Worm (Caenorhabditis elegans) whole organism, young adult: ENCODE results near the gene Y116A8C.23.

ENCODE experiments used
- B0261.1 ChIP-seq: sonication (generic microtip); optimal IDR thresholded peaks from 2 replicates; lab custom pipeline; 2016; ENCODE audit warnings: mild to moderate bottlenecking, missing genetic modification characterization, moderate library complexity, missing compliant biosample characterization
- B0336.3 ChIP-seq: fragments of 200-800 bp; sonication (Bioruptor generic); IDR thresholded peaks from 2 replicates; pipeline ENCODE4 v1.3.6; 2022; ENCODE audit warnings: missing genetic modification characterization, missing compliant biosample characterization
- D2030.7 ChIP-seq: fragments of 200-800 bp; sonication (Bioruptor generic); IDR thresholded peaks from 2 replicates; pipeline ENCODE4 v1.3.6; 2022; ENCODE audit warnings: missing genetic modification reagents, missing genetic modification characterization, missing compliant biosample characterization
- F10E7.11 ChIP-seq: sonication (generic microtip); optimal IDR thresholded peaks from 2 replicates; lab custom pipeline; 2017; ENCODE audit warnings: mild to moderate bottlenecking, missing genetic modification characterization, moderate library complexity, missing compliant biosample characterization
- F22D6.2 ChIP-seq: sonication (generic microtip); optimal IDR thresholded peaks from 2 replicates; lab custom pipeline; 2016; ENCODE audit warnings: mild to moderate bottlenecking, missing genetic modification characterization, missing compliant biosample characterization
- F57A8.1 ChIP-seq: fragments of 200-800 bp; sonication (Bioruptor generic); optimal IDR thresholded peaks from 2 replicates; lab custom pipeline; 2018; ENCODE audit warnings: mild to moderate bottlenecking, missing genetic modification characterization, moderate library complexity, missing compliant biosample characterization
- Y53F4B.3 ChIP-seq: fragments of 200-800 bp; sonication (Bioruptor generic); IDR thresholded peaks from 2 replicates; pipeline ENCODE4 v1.3.6; 2022; ENCODE audit warnings: missing genetic modification reagents, missing genetic modification characterization, missing compliant biosample characterization
- Y95B8A.8 ChIP-seq: fragments of 200-800 bp; sonication (Bioruptor generic); IDR thresholded peaks from 2 replicates; pipeline ENCODE4 v1.3.6; 2022; ENCODE audit warnings: missing genetic modification reagents, missing genetic modification characterization, missing compliant biosample characterization
- akir-1 ChIP-seq: fragments of 200-800 bp; sonication (Bioruptor generic); optimal IDR thresholded peaks from 2 replicates; lab custom pipeline; 2018; ENCODE audit warnings: mild to moderate bottlenecking, missing genetic modification characterization, moderate library complexity, missing compliant biosample characterization
- athp-1 ChIP-seq: sonication (generic microtip); optimal IDR thresholded peaks from 2 replicates; lab custom pipeline; 2017; ENCODE audit warnings: mild to moderate bottlenecking, missing genetic modification characterization, missing compliant biosample characterization
- attf-3 ChIP-seq: fragments of 200-800 bp; sonication (Bioruptor generic); conservative IDR thresholded peaks from 2 replicates; pipeline ENCODE4 v1.3.6; 2022; ENCODE audit warnings: missing genetic modification reagents, missing genetic modification characterization, missing compliant biosample characterization
- attf-6 ChIP-seq: fragments of 200-800 bp; sonication (Bioruptor generic); IDR thresholded peaks from 2 replicates; pipeline ENCODE4 v1.3.6; 2022; ENCODE audit warnings: missing genetic modification reagents, missing genetic modification characterization, missing compliant biosample characterization
- ccch-3 ChIP-seq: fragments of 200-800 bp; sonication (Bioruptor generic); optimal IDR thresholded peaks from 2 replicates; lab custom pipeline; 2018; ENCODE audit warnings: mild to moderate bottlenecking, missing genetic modification characterization, missing compliant biosample characterization
- cebp-1 ChIP-seq, 2 experiments: fragments of 200-800 bp in 1 of 2; sonication (Bioruptor generic) in 1 of 2; sonication (generic microtip) in 1 of 2; IDR thresholded peaks in 1 of 2; optimal IDR thresholded peaks in 1 of 2; 2 replicates each; pipeline versions ENCODE4 v1.3.6 to Lab custom; 2017 to 2022; ENCODE audit warnings: missing compliant biosample characterization in 2 of 2, missing genetic modification characterization in 2 of 2, mild to moderate bottlenecking in 1 of 2, missing genetic modification reagents in 1 of 2, moderate library complexity in 1 of 2
- ceh-100 ChIP-seq: fragments of 200-800 bp; sonication (Bioruptor generic); IDR thresholded peaks from 2 replicates; pipeline ENCODE4 v1.3.6; 2022; ENCODE audit warnings: missing genetic modification reagents, missing genetic modification characterization, missing compliant biosample characterization
- ceh-58 ChIP-seq: fragments of 200-800 bp; sonication (Bioruptor generic); IDR thresholded peaks from 2 replicates; pipeline ENCODE4 v1.3.6; 2022; ENCODE audit warnings: missing genetic modification characterization, missing compliant biosample characterization
- ceh-91 ChIP-seq: fragments of 200-800 bp; sonication (Bioruptor generic); IDR thresholded peaks from 2 replicates; pipeline ENCODE4 v1.3.6; 2022; ENCODE audit warnings: missing genetic modification reagents, missing genetic modification characterization, missing compliant biosample characterization
- dox-1 ChIP-seq: fragments of 200-800 bp; sonication (Bioruptor generic); IDR thresholded peaks from 2 replicates; pipeline ENCODE4 v1.3.6; 2022; ENCODE audit warnings: missing genetic modification reagents, missing genetic modification characterization, missing compliant biosample characterization
- dpff-1 ChIP-seq: sonication (generic microtip); optimal IDR thresholded peaks from 2 replicates; lab custom pipeline; 2017; ENCODE audit warnings: mild to moderate bottlenecking, missing genetic modification characterization, missing compliant biosample characterization
- efl-1 ChIP-seq: fragments of 150-350 bp; optimal IDR thresholded peaks from 2 replicates; lab custom pipeline; 2014; ENCODE audit warnings: missing biosample characterization, missing genetic modification reagents, missing genetic modification characterization
- egrh-3 ChIP-seq: fragments of 200-800 bp; sonication (Bioruptor generic); IDR thresholded peaks from 2 replicates; pipeline ENCODE4 v1.3.6; 2022; ENCODE audit warnings: missing genetic modification reagents, missing genetic modification characterization, missing compliant biosample characterization
- ekl-4 ChIP-seq: fragments of 200-800 bp; sonication (Bioruptor generic); IDR thresholded peaks from 2 replicates; pipeline ENCODE4 v1.3.6; 2022; ENCODE audit warnings: missing genetic modification reagents, missing genetic modification characterization, missing compliant biosample characterization
- fkh-3 ChIP-seq: sonication (generic microtip); optimal IDR thresholded peaks from 2 replicates; lab custom pipeline; 2016; ENCODE audit warnings: mild to moderate bottlenecking, missing genetic modification characterization, missing compliant biosample characterization
- hlh-26 ChIP-seq: fragments of 200-800 bp; sonication (Bioruptor generic); conservative IDR thresholded peaks from 2 replicates; pipeline ENCODE4 v1.3.6; 2022; ENCODE audit warnings: missing genetic modification reagents, missing genetic modification characterization, missing compliant biosample characterization
- hmg-20 ChIP-seq: fragments of 200-800 bp; sonication (Bioruptor generic); IDR thresholded peaks from 2 replicates; pipeline ENCODE4 v1.3.6; 2022; ENCODE audit warnings: missing genetic modification reagents, missing genetic modification characterization, missing compliant biosample characterization
- hsf-1 ChIP-seq: fragments of 200-800 bp; sonication (Bioruptor generic); IDR thresholded peaks from 2 replicates; pipeline ENCODE4 v1.3.6; 2022; ENCODE audit warnings: missing genetic modification reagents, missing genetic modification characterization, missing compliant biosample characterization
- let-526 ChIP-seq: fragments of 200-800 bp; sonication (Bioruptor generic); IDR thresholded peaks from 2 replicates; pipeline ENCODE4 v1.3.6; 2022; ENCODE audit warnings: missing genetic modification reagents, missing genetic modification characterization, missing compliant biosample characterization
- lin-26 ChIP-seq: fragments of 200-800 bp; sonication (Bioruptor generic); IDR thresholded peaks from 2 replicates; pipeline ENCODE4 v1.3.6; 2022; ENCODE audit warnings: missing genetic modification reagents, missing genetic modification characterization, missing compliant biosample characterization
- lin-40 ChIP-seq: sonication (generic microtip); optimal IDR thresholded peaks from 2 replicates; lab custom pipeline; 2016; ENCODE audit warnings: missing genetic modification characterization, mild to moderate bottlenecking, missing compliant biosample characterization, missing genotype, missing genetic modification reagents
- lin-54 ChIP-seq: fragments of 200-800 bp; sonication (Bioruptor generic); optimal IDR thresholded peaks from 2 replicates; lab custom pipeline; 2018; ENCODE audit warnings: mild to moderate bottlenecking, missing genetic modification characterization, missing compliant biosample characterization
- lsl-1 ChIP-seq: fragments of 200-800 bp; sonication (Bioruptor generic); optimal IDR thresholded peaks from 2 replicates; lab custom pipeline; 2018; ENCODE audit warnings: mild to moderate bottlenecking, missing genetic modification characterization, moderate library complexity, missing compliant biosample characterization
- madf-3 ChIP-seq: fragments of 200-800 bp; sonication (Bioruptor generic); IDR thresholded peaks from 2 replicates; pipeline ENCODE4 v1.3.6; 2022; ENCODE audit warnings: missing genetic modification reagents, missing genetic modification characterization, missing compliant biosample characterization
- madf-6 ChIP-seq: fragments of 200-800 bp; sonication (Bioruptor generic); IDR thresholded peaks from 2 replicates; pipeline ENCODE4 v1.3.6; 2022; ENCODE audit warnings: missing genetic modification reagents, missing genetic modification characterization, missing compliant biosample characterization
- madf-8 ChIP-seq: fragments of 200-800 bp; sonication (Bioruptor generic); conservative IDR thresholded peaks from 2 replicates; pipeline ENCODE4 v1.3.6; 2022; ENCODE audit warnings: missing genetic modification reagents, missing genetic modification characterization, missing compliant biosample characterization
- mel-28 ChIP-seq: sonication (generic microtip); optimal IDR thresholded peaks from 2 replicates; lab custom pipeline; 2016; ENCODE audit warnings: borderline replicate concordance, mild to moderate bottlenecking, missing genetic modification characterization, missing compliant biosample characterization
- nhr-27 ChIP-seq: fragments of 200-800 bp; sonication (Bioruptor generic); optimal IDR thresholded peaks from 2 replicates; lab custom pipeline; 2018; ENCODE audit warnings: mild to moderate bottlenecking, missing genetic modification characterization, moderate library complexity, missing compliant biosample characterization
- nhr-80 ChIP-seq: sonication (generic microtip); optimal IDR thresholded peaks from 2 replicates; lab custom pipeline; 2016; ENCODE audit warnings: missing genetic modification characterization, missing compliant biosample characterization
- pbrm-1 ChIP-seq: fragments of 200-800 bp; sonication (Bioruptor generic); IDR thresholded peaks from 2 replicates; pipeline ENCODE4 v1.3.6; 2022; ENCODE audit warnings: missing genetic modification reagents, missing genetic modification characterization, missing compliant biosample characterization
- rec-8 ChIP-seq, 2 experiments: sonication (generic microtip); optimal IDR thresholded peaks; 2 replicates each; lab custom pipeline; 2016; ENCODE audit warnings: mild to moderate bottlenecking in 2 of 2, missing genetic modification characterization in 2 of 2, missing genetic modification reagents in 2 of 2, missing genotype in 2 of 2, missing biosample characterization in 1 of 2, missing compliant biosample characterization in 1 of 2, moderate library complexity in 1 of 2
- snpc-1.3 ChIP-seq: sonication (generic microtip); optimal IDR thresholded peaks from 2 replicates; lab custom pipeline; 2017; ENCODE audit warnings: missing genetic modification characterization, mild to moderate bottlenecking, missing compliant biosample characterization, antibody characterized with exemption, moderate library complexity, missing genotype, missing genetic modification reagents; ENCODE audit not compliant: insufficient read depth
- snpc-3.4 ChIP-seq: sonication (generic microtip); optimal IDR thresholded peaks from 2 replicates; lab custom pipeline; 2017; ENCODE audit warnings: missing genetic modification characterization, mild to moderate bottlenecking, missing compliant biosample characterization, antibody characterized with exemption, moderate library complexity, missing genotype, missing genetic modification reagents
- unc-130 ChIP-seq: sonication (generic microtip); optimal IDR thresholded peaks from 2 replicates; lab custom pipeline; 2016; ENCODE audit warnings: missing genetic modification reagents, missing genetic modification characterization, missing compliant biosample characterization
- xnd-1 ChIP-seq: sonication (generic microtip); optimal IDR thresholded peaks from 2 replicates; lab custom pipeline; 2016; ENCODE audit warnings: missing genotype, missing genetic modification reagents, missing genetic modification characterization, missing compliant biosample characterization
- zim-3 ChIP-seq: sonication (generic microtip); optimal IDR thresholded peaks from 2 replicates; lab custom pipeline; 2017; ENCODE audit warnings: mild to moderate bottlenecking, missing genetic modification characterization, moderate library complexity, missing compliant biosample characterization
- ztf-28 ChIP-seq: fragments of 200-800 bp; sonication (Bioruptor generic); IDR thresholded peaks from 2 replicates; pipeline ENCODE4 v1.3.6; 2022; ENCODE audit warnings: missing genetic modification reagents, missing genetic modification characterization, missing compliant biosample characterization

Y116A8C.23 gene

DNA sequence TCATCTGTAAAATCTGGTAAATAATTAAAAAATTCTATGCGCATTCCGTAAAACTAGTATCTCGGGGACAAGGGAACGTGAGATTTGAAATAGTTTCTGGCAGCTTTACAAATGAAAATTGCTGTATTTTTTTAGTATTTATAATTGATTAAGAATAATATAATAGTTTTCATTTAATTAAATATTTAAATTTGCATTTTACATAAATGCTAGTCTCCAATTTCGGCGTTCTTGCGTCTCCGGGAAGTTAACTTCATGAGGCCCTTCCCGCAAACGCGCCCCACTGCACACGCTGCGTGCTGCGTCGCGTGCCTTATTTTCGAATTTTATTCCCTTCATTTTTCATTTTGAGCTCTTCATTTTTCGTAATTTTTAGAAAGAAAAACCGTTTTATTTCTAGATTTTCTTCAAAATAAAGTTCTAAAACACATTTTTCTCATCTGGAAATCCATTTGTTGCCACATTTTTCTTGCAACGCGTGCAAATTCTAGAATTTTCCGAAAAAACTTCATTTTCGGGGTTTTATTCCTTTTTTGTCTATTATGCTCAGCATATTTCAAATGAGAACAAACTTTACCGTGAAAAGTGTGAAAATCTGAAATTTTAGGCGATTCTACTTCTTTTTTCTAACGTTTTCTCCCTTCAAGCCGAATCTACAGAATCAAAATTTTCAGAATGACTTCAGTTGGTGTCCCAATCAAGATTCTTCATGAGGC, 34.2 kb downstream of the Y116A8C.23 start, which contains the start of the genes snx-13 and snr-1 (continued):
- peak; percentile 63; the same call in 1 of the 2 replicates for TF ChIP-seq Y95B8A.8 (GFP tag; lab: Robert Waterston, UW)
- no peak for TF ChIP-seq hsf-1
- 0 out of 2 replicates have a peak, but pooled peaks have one; percentile 25 for TF ChIP-seq B0336.3
- peak; percentile 49 for TF ChIP-seq lsl-1 (GFP tag; lab: Kevin White, UChicago)
- no peak; the same call in 1 of the 2 replicates for TF ChIP-seq attf-3 (GFP tag; lab: Robert Waterston, UW)
- TF ChIP-seq ekl-4 (GFP tag; lab: Robert Waterston, UW), result peak; percentile 68; the same call in 1 of the 2 replicates
- TF ChIP-seq egrh-3 (GFP tag; lab: Robert Waterston, UW), result peak; percentile 50; the same call in 1 of the 2 replicates
- TF ChIP-seq dpff-1, result no peak
- TF ChIP-seq let-526 (GFP tag; lab: Robert Waterston, UW), result 0 out of 2 replicates have a peak, but pooled peaks have one; percentile 69
- TF ChIP-seq ceh-100 (GFP tag; lab: Robert Waterston, UW), result peak; percentile 99
- TF ChIP-seq athp-1 (tag; lab: Kevin White, UChicago), result peak; percentile 82
- no peak for TF ChIP-seq nhr-27
- TF ChIP-seq hmg-20 (GFP tag; lab: Robert Waterston, UW), result no peak
- TF ChIP-seq madf-3 (GFP tag; lab: Robert Waterston, UW), result peak; percentile 99
- no peak for TF ChIP-seq xnd-1 (tag; lab: Kevin White, UChicago)
- TF ChIP-seq ccch-3 (GFP tag; lab: Kevin White, UChicago), result peak; percentile 72
- no peak for TF ChIP-seq hlh-26 (GFP tag; lab: Robert Waterston, UW)
- TF ChIP-seq nhr-80 (tag; lab: Kevin White, UChicago), result peak; percentile 13
- TF ChIP-seq B0261.1 (tag; lab: Kevin White, UChicago), result peak; percentile 20
- peak; percentile 22 for TF ChIP-seq snpc-1.3
- TF ChIP-seq dox-1 (GFP tag; lab: Robert Waterston, UW), result peak; percentile 91
- TF ChIP-seq pbrm-1 (GFP tag; lab: Robert Waterston, UW), result peak; percentile 78
- TF ChIP-seq lin-54 (GFP tag; lab: Kevin White, UChicago), result peak; percentile 83
- TF ChIP-seq ceh-58, result no peak
- TF ChIP-seq F57A8.1 (GFP tag; lab: Kevin White, UChicago), result no peak
- TF ChIP-seq unc-130 (GFP tag; lab: Kevin White, UChicago), result peak; percentile 85
- TF ChIP-seq attf-6, result peak; percentile 88
- TF ChIP-seq lin-40 (tag; lab: Kevin White, UChicago), result peak; percentile 71
- no peak for TF ChIP-seq F10E7.11
- no peak for TF ChIP-seq mel-28 (tag; lab: Kevin White, UChicago)
- peak; percentile 57 for TF ChIP-seq snpc-3.4 (tag; lab: Kevin White, UChicago)
- no peak for TF ChIP-seq Y53F4B.3 (GFP tag; lab: Robert Waterston, UW)
- TF ChIP-seq fkh-3 (tag; lab: Kevin White, UChicago), result no peak
- peak; percentile 15 for TF ChIP-seq F22D6.2
- peak; percentile 54 for TF ChIP-seq madf-6 (GFP tag; lab: Robert Waterston, UW)
- TF ChIP-seq zim-3 (tag; lab: Kevin White, UChicago), result no peak
- peak; percentile 31 for TF ChIP-seq akir-1 (GFP tag; lab: Kevin White, UChicago)
- TF ChIP-seq ztf-28 (GFP tag; lab: Robert Waterston, UW), result peak; percentile 91; the same call in 1 of the 2 replicates
- peak; percentile 70; the same call in 1 of the 2 replicates for TF ChIP-seq ceh-91 (GFP tag; lab: Robert Waterston, UW)
- peak; percentile 33 to 37 for TF ChIP-seq rec-8 (tag; optimal IDR thresholded peaks at IDR 0.05; lab: Kevin White, UChicago)
- peak; percentile 91 for TF ChIP-seq D2030.7 (GFP tag; lab: Robert Waterston, UW)
- peak; percentile 16 for TF ChIP-seq efl-1
- no peak for TF ChIP-seq madf-8 (GFP tag; lab: Robert Waterston, UW)
- no peak for TF ChIP-seq lin-26
- TF ChIP-seq cebp-1 (GFP tag; IDR thresholded peaks at IDR 0.05; lab: Robert Waterston, UW), result peak; percentile 43; the same call in 1 of the 2 replicates
- peak; percentile 67 for TF ChIP-seq cebp-1 (tag; optimal IDR thresholded peaks at IDR 0.05; lab: Kevin White, UChicago)
